Worm (Caenorhabditis elegans) whole organism, young adult: ENCODE data around the gene chil-3.

ENCODE experiments used
- cebp-2 ChIP-seq: fragments of 200-800 bp; sonication (Bioruptor generic); IDR thresholded peaks from 2 replicates; pipeline ENCODE4 v1.3.6; 2022; ENCODE audit warnings: missing genetic modification characterization, missing compliant biosample characterization
- die-1 ChIP-seq: sonication (generic microtip); optimal IDR thresholded peaks from 2 replicates; lab custom pipeline; 2016; ENCODE audit warnings: missing genotype, mild to moderate bottlenecking, missing genetic modification characterization, missing compliant biosample characterization
- ets-4 ChIP-seq: fragments of 200-800 bp; sonication (Bioruptor generic); optimal IDR thresholded peaks from 2 replicates; lab custom pipeline; 2018; ENCODE audit warnings: mild to moderate bottlenecking, missing genetic modification characterization, missing compliant biosample characterization
- let-607 ChIP-seq, 2 experiments: fragments of 200-800 bp in 1 of 2; sonication (Bioruptor generic) in 1 of 2; sonication (generic microtip) in 1 of 2; optimal IDR thresholded peaks; 2 replicates each; lab custom pipeline; 2016 to 2018; ENCODE audit warnings: mild to moderate bottlenecking in 2 of 2, missing compliant biosample characterization in 2 of 2, missing genetic modification characterization in 2 of 2, moderate library complexity in 2 of 2, missing genotype in 1 of 2
- nhr-80 ChIP-seq: sonication (generic microtip); optimal IDR thresholded peaks from 2 replicates; lab custom pipeline; 2016; ENCODE audit warnings: missing genetic modification characterization, missing compliant biosample characterization
- snpc-4 ChIP-seq, 5 experiments: fragments of 150-350 bp in 1 of 5; sonication (generic microtip) in 4 of 5; optimal IDR thresholded peaks; 2 replicates each; lab custom pipeline; 2014 to 2018; ENCODE audit warnings: missing genetic modification characterization in 5 of 5, missing biosample characterization in 3 of 5, antibody characterized with exemption in 2 of 5, mild to moderate bottlenecking in 2 of 5, missing compliant biosample characterization in 2 of 5, missing genotype in 2 of 5, moderate library complexity in 2 of 5, missing genetic modification reagents in 1 of 5
- tbp1 ChIP-seq: fragments of 200-800 bp; sonication (Bioruptor generic); optimal IDR thresholded peaks from 2 replicates; lab custom pipeline; 2018; ENCODE audit warnings: mild to moderate bottlenecking, missing genetic modification characterization, missing compliant biosample characterization
- unc-62 ChIP-seq: fragments of 150-350 bp; optimal IDR thresholded peaks from 2 replicates; lab custom pipeline; 2014; ENCODE audit warnings: missing biosample characterization, missing genetic modification reagents, missing genetic modification characterization

ce11 chrII:9880826-9881225 lies 19.5 kb upstream of the chil-3 start, which contains the start of gene C08H9.15:
- no peak for TF ChIP-seq snpc-4 (GFP tag; optimal IDR thresholded peaks at IDR 0.05; lab: Kevin White, UChicago)
- TF ChIP-seq snpc-4 (tag; optimal IDR thresholded peaks at IDR 0.05; lab: Kevin White, UChicago), result no peak
- TF ChIP-seq let-607 (tag; optimal IDR thresholded peaks at IDR 0.05; lab: Kevin White, UChicago), result no peak
- no peak for TF ChIP-seq cebp-2 (GFP tag; lab: Robert Waterston, UW)
- TF ChIP-seq unc-62, result no peak
- TF ChIP-seq die-1 (tag; lab: Kevin White, UChicago), result no peak
- TF ChIP-seq tbp1 (GFP tag; lab: Kevin White, UChicago), result no peak
- TF ChIP-seq nhr-80 (tag; lab: Kevin White, UChicago), result no peak
- no peak for TF ChIP-seq ets-4
